Worm (Caenorhabditis elegans) whole organism, young adult: ENCODE measurements around the gene exp-1.
A peak's percentile ranks its signal among the peaks of the same experiment; 100 is the strongest.

Experiments
- C06A6.2 ChIP-seq: fragments of 200-800 bp; sonication (Bioruptor generic); conservative IDR thresholded peaks from 2 replicates; pipeline ENCODE4 v1.3.6; 2022; ENCODE audit warnings: missing genetic modification characterization, missing compliant biosample characterization
- F33H1.4 ChIP-seq: fragments of 200-800 bp; sonication (Bioruptor generic); IDR thresholded peaks from 2 replicates; pipeline ENCODE4 v1.3.6; 2022; ENCODE audit warnings: missing genetic modification reagents, missing genetic modification characterization, missing compliant biosample characterization
- F39B2.1 ChIP-seq: fragments of 200-800 bp; sonication (Bioruptor generic); IDR thresholded peaks from 2 replicates; pipeline ENCODE4 v1.3.6; 2022; ENCODE audit warnings: missing genetic modification reagents, missing genetic modification characterization, missing compliant biosample characterization
- F57C9.4 ChIP-seq: sonication (generic microtip); optimal IDR thresholded peaks from 2 replicates; lab custom pipeline; 2017; ENCODE audit warnings: mild to moderate bottlenecking, missing genetic modification characterization, missing compliant biosample characterization
- K12H6.12 ChIP-seq: fragments of 200-800 bp; sonication (Bioruptor generic); optimal IDR thresholded peaks from 2 replicates; lab custom pipeline; 2018; ENCODE audit warnings: mild to moderate bottlenecking, missing genetic modification characterization, missing compliant biosample characterization
- Y79H2A.3 ChIP-seq: fragments of 200-800 bp; sonication (Bioruptor generic); conservative IDR thresholded peaks from 2 replicates; pipeline ENCODE4 v1.3.6; 2022; ENCODE audit warnings: missing genetic modification reagents, missing genetic modification characterization, missing compliant biosample characterization
- Y95B8A.8 ChIP-seq: fragments of 200-800 bp; sonication (Bioruptor generic); IDR thresholded peaks from 2 replicates; pipeline ENCODE4 v1.3.6; 2022; ENCODE audit warnings: missing genetic modification reagents, missing genetic modification characterization, missing compliant biosample characterization
- aptf-2 ChIP-seq: fragments of 200-800 bp; sonication (Bioruptor generic); conservative IDR thresholded peaks from 2 replicates; pipeline ENCODE4 v1.3.6; 2022; ENCODE audit warnings: missing genetic modification reagents, missing genetic modification characterization, missing compliant biosample characterization
- aptf-3 ChIP-seq: fragments of 200-800 bp; sonication (Bioruptor generic); IDR thresholded peaks from 2 replicates; pipeline ENCODE4 v1.3.6; 2022; ENCODE audit warnings: missing genetic modification characterization, missing compliant biosample characterization
- cebp-1 ChIP-seq, 2 experiments: fragments of 200-800 bp in 1 of 2; sonication (Bioruptor generic) in 1 of 2; sonication (generic microtip) in 1 of 2; IDR thresholded peaks in 1 of 2; optimal IDR thresholded peaks in 1 of 2; 2 replicates each; pipeline versions ENCODE4 v1.3.6 to Lab custom; 2017 to 2022; ENCODE audit warnings: missing compliant biosample characterization in 2 of 2, missing genetic modification characterization in 2 of 2, mild to moderate bottlenecking in 1 of 2, missing genetic modification reagents in 1 of 2, moderate library complexity in 1 of 2
- cebp-2 ChIP-seq: fragments of 200-800 bp; sonication (Bioruptor generic); IDR thresholded peaks from 2 replicates; pipeline ENCODE4 v1.3.6; 2022; ENCODE audit warnings: missing genetic modification characterization, missing compliant biosample characterization
- ceh-27 ChIP-seq: fragments of 200-800 bp; sonication (Bioruptor generic); optimal IDR thresholded peaks from 2 replicates; lab custom pipeline; 2018; ENCODE audit warnings: mild to moderate bottlenecking, missing genetic modification characterization, moderate library complexity, missing compliant biosample characterization
- ceh-58 ChIP-seq: fragments of 200-800 bp; sonication (Bioruptor generic); IDR thresholded peaks from 2 replicates; pipeline ENCODE4 v1.3.6; 2022; ENCODE audit warnings: missing genetic modification characterization, missing compliant biosample characterization
- die-1 ChIP-seq: sonication (generic microtip); optimal IDR thresholded peaks from 2 replicates; lab custom pipeline; 2016; ENCODE audit warnings: missing genotype, mild to moderate bottlenecking, missing genetic modification characterization, missing compliant biosample characterization
- dpl-1 ChIP-seq: fragments of 150-350 bp; optimal IDR thresholded peaks from 2 replicates; lab custom pipeline; 2014; ENCODE audit warnings: missing biosample characterization, missing genetic modification reagents, missing genetic modification characterization
- efl-1 ChIP-seq: fragments of 150-350 bp; optimal IDR thresholded peaks from 2 replicates; lab custom pipeline; 2014; ENCODE audit warnings: missing biosample characterization, missing genetic modification reagents, missing genetic modification characterization
- fkh-3 ChIP-seq: sonication (generic microtip); optimal IDR thresholded peaks from 2 replicates; lab custom pipeline; 2016; ENCODE audit warnings: mild to moderate bottlenecking, missing genetic modification characterization, missing compliant biosample characterization
- hlh-12 ChIP-seq: sonication (generic microtip); optimal IDR thresholded peaks from 2 replicates; lab custom pipeline; 2016; ENCODE audit warnings: missing genetic modification characterization, missing compliant biosample characterization
- hmg-20 ChIP-seq: fragments of 200-800 bp; sonication (Bioruptor generic); IDR thresholded peaks from 2 replicates; pipeline ENCODE4 v1.3.6; 2022; ENCODE audit warnings: missing genetic modification reagents, missing genetic modification characterization, missing compliant biosample characterization
- hsf-1 ChIP-seq: fragments of 200-800 bp; sonication (Bioruptor generic); IDR thresholded peaks from 2 replicates; pipeline ENCODE4 v1.3.6; 2022; ENCODE audit warnings: missing genetic modification reagents, missing genetic modification characterization, missing compliant biosample characterization
- lag-1 ChIP-seq: fragments of 200-800 bp; sonication (Bioruptor generic); IDR thresholded peaks from 2 replicates; pipeline ENCODE4 v1.3.6; 2022; ENCODE audit warnings: missing genetic modification reagents, missing genetic modification characterization, missing compliant biosample characterization
- let-526 ChIP-seq: fragments of 200-800 bp; sonication (Bioruptor generic); IDR thresholded peaks from 2 replicates; pipeline ENCODE4 v1.3.6; 2022; ENCODE audit warnings: missing genetic modification reagents, missing genetic modification characterization, missing compliant biosample characterization
- lin-35 ChIP-seq, 3 experiments: fragments of 150-350 bp in 2 of 3; sonication (generic microtip) in 1 of 3; optimal IDR thresholded peaks; 2 replicates each; lab custom pipeline; 2014 to 2018; ENCODE audit warnings: missing biosample characterization in 3 of 3, missing genetic modification characterization in 3 of 3, missing genetic modification reagents in 3 of 3
- lin-40 ChIP-seq: sonication (generic microtip); optimal IDR thresholded peaks from 2 replicates; lab custom pipeline; 2016; ENCODE audit warnings: missing genetic modification characterization, mild to moderate bottlenecking, missing compliant biosample characterization, missing genotype, missing genetic modification reagents
- madf-10 ChIP-seq: sonication (generic microtip); optimal IDR thresholded peaks from 2 replicates; lab custom pipeline; 2016; ENCODE audit warnings: mild to moderate bottlenecking, missing genetic modification characterization, missing compliant biosample characterization
- madf-6 ChIP-seq: fragments of 200-800 bp; sonication (Bioruptor generic); IDR thresholded peaks from 2 replicates; pipeline ENCODE4 v1.3.6; 2022; ENCODE audit warnings: missing genetic modification reagents, missing genetic modification characterization, missing compliant biosample characterization
- mes-4 ChIP-seq: sonication (generic microtip); optimal IDR thresholded peaks from 2 replicates; lab custom pipeline; 2016; ENCODE audit warnings: missing genotype, missing genetic modification characterization, missing compliant biosample characterization
- mxl-1 ChIP-seq: sonication (generic microtip); optimal IDR thresholded peaks from 2 replicates; lab custom pipeline; 2016; ENCODE audit warnings: missing genetic modification characterization, missing compliant biosample characterization
- nfya-2 ChIP-seq: fragments of 200-800 bp; sonication (Bioruptor generic); IDR thresholded peaks from 2 replicates; pipeline ENCODE4 v1.3.6; 2022; ENCODE audit warnings: missing genetic modification reagents, missing genetic modification characterization, missing compliant biosample characterization
- nhr-90 ChIP-seq: sonication (generic microtip); optimal IDR thresholded peaks from 2 replicates; lab custom pipeline; 2016; ENCODE audit warnings: missing genotype, mild to moderate bottlenecking, missing genetic modification characterization, missing compliant biosample characterization
- sdz-38 ChIP-seq: sonication (generic microtip); optimal IDR thresholded peaks from 2 replicates; lab custom pipeline; 2016; ENCODE audit warnings: missing genotype, missing genetic modification characterization, missing compliant biosample characterization
- somi-1 ChIP-seq: fragments of 200-800 bp; sonication (Bioruptor generic); optimal IDR thresholded peaks from 2 replicates; lab custom pipeline; 2018; ENCODE audit warnings: mild to moderate bottlenecking, missing genetic modification characterization, missing compliant biosample characterization
- sptf-2 ChIP-seq: fragments of 200-800 bp; sonication (Bioruptor generic); optimal IDR thresholded peaks from 2 replicates; lab custom pipeline; 2018; ENCODE audit warnings: mild to moderate bottlenecking, missing genetic modification characterization, missing compliant biosample characterization
- tlf-1 ChIP-seq: fragments of 200-800 bp; sonication (Bioruptor generic); optimal IDR thresholded peaks from 2 replicates; lab custom pipeline; 2018; ENCODE audit warnings: mild to moderate bottlenecking, missing genetic modification characterization, missing compliant biosample characterization
- unc-62 ChIP-seq: fragments of 150-350 bp; optimal IDR thresholded peaks from 2 replicates; lab custom pipeline; 2014; ENCODE audit warnings: missing biosample characterization, missing genetic modification reagents, missing genetic modification characterization
- ztf-18 ChIP-seq: sonication (generic microtip); optimal IDR thresholded peaks from 2 replicates; lab custom pipeline; 2016; ENCODE audit warnings: missing genotype, mild to moderate bottlenecking, missing genetic modification characterization, missing compliant biosample characterization
- ztf-6 ChIP-seq: fragments of 200-800 bp; sonication (Bioruptor generic); IDR thresholded peaks from 2 replicates; pipeline ENCODE4 v1.3.6; 2022; ENCODE audit warnings: missing genetic modification reagents, missing genetic modification characterization, missing compliant biosample characterization

Gene exp-1

DNA sequence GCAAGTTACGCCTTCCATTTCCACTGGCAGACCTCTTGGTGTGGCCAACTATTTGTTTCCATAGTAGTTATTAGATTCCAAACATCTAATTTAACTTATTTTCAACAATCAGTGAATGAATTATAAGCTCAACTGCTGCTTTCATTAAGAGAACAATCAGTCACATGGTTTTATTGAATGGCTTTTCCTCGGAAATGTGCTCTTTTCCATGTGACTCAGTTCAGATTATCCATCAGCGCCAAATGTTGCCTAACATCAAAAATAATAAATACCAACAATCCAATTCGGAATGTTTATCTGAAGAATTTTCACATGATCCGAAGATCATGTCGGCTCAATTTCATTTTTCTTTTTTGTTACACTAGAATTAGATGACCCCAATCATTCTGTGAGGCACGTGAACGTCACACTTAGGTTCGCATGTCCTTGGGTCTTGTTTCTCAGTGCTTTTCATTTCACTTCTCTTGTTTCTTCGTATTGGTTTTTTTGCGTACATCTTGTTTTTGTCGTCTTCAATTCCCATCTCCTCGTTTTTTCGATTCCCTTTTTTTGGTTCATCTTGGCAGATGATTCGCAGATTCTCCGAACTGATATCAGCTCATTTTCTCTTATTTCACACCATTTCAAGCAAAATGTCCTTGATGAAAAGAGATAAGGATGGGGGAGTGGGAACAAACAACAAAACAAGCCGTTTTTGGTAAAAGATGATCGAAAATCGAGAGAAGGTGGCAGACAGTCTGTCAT, 15.4 kb upstream of the exp-1 start:
- TF ChIP-seq cebp-2 (GFP tag; lab: Robert Waterston, UW) (no peak), somi-1 (GFP tag; lab: Kevin White, UChicago) (peak; percentile 38), K12H6.12 (tag; lab: Kevin White, UChicago) (peak; percentile 4), hsf-1 (no peak), lin-40 (tag; lab: Kevin White, UChicago) (peak; percentile 37)
- TF ChIP-seq, all 124 proteins: peak for 3

DNA sequence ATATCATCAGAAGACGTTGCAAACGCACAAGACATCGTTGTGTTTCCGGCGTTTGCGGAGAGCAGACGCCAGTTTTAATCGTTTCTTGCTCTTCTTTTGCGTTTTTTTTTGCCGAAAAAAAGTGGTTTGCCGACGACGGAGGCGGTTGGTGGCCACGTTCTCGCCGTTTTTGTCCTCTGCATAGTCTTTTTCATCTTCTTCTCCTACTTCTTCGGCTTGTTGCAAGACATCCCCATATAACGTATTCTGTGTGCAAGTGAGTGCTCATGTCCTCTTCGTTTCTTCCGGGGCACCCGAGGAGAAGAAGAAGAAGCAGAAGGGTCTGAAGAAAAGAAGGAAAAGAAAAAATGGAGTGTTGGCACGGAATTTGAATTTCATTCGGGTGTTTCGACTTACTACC, 14.1 kb upstream of the exp-1 start:
- TF ChIP-seq F39B2.1 (GFP tag; lab: Robert Waterston, UW), result no peak
- no peak for TF ChIP-seq ztf-18 (tag; lab: Kevin White, UChicago)
- peak in 1 of 3 experiments; percentile 0 for TF ChIP-seq lin-35 (GFP tag; optimal IDR thresholded peaks at IDR 0.05; lab: Kevin White, UChicago)
- TF ChIP-seq, all 124 proteins: peak for 1

ce11 chrII:6173400-6173799, 12.5 kb upstream of the exp-1 start, which contains the start of gene F40H3.2:
TSS of gene F40H3.2 (plus strand) at chrII:6173649.
- TF ChIP-seq hmg-20, result no peak
- no peak for TF ChIP-seq tlf-1
- TF ChIP-seq die-1 (tag; lab: Kevin White, UChicago), result no peak
- no peak for TF ChIP-seq Y95B8A.8 (GFP tag; lab: Robert Waterston, UW)
- TF ChIP-seq lag-1, result no peak
- no peak for TF ChIP-seq efl-1 (GFP tag; lab: Kevin White, UChicago)
- TF ChIP-seq mes-4 (tag; lab: Kevin White, UChicago), result no peak
- no peak for TF ChIP-seq somi-1 (GFP tag; lab: Kevin White, UChicago)
- no peak for TF ChIP-seq F33H1.4 (GFP tag; lab: Robert Waterston, UW)
- TF ChIP-seq sdz-38 (tag; lab: Kevin White, UChicago), result no peak
- TF ChIP-seq ceh-58 (GFP tag; lab: Robert Waterston, UW), result no peak
- no peak for TF ChIP-seq nhr-90 (tag; lab: Kevin White, UChicago)
- TF ChIP-seq ztf-6 (GFP tag; lab: Robert Waterston, UW), result no peak

DNA sequence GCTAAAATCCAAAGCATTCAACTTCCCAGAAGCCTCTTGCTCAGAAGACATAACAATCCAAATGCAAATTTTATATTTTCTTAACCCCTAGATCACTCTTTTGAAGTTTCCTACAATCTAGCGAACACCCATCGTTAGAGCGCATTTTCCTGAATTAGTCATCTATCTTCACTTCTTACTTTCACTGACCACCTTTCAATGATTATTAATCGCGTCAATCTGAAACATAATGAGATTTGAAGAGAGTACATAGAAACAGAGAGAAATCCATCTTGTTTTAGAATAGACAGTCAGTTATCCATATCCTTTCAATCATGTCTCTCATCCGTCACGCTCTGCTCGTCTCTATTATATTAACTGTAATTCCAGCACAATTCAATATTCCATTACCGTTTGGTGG, 10.3 kb upstream of the exp-1 start, which contains the start of gene F40H3.3:
TSS of gene F40H3.3 (plus strand) at position 280 of the 400 bp plus-strand sequence.
- TF ChIP-seq nfya-2 (GFP tag; lab: Robert Waterston, UW) (no peak), F57C9.4 (tag; lab: Kevin White, UChicago) (no peak), madf-10 (no peak), mxl-1 (tag; lab: Kevin White, UChicago) (no peak), unc-62 (GFP tag; lab: Kevin White, UChicago) (no peak), dpl-1 (GFP tag; lab: Kevin White, UChicago) (no peak), madf-6 (GFP tag; lab: Robert Waterston, UW) (no peak), cebp-1 (GFP tag; IDR thresholded peaks at IDR 0.05; lab: Robert Waterston, UW) (no peak), cebp-1 (tag; optimal IDR thresholded peaks at IDR 0.05; lab: Kevin White, UChicago) (no peak), ceh-27 (GFP tag; lab: Kevin White, UChicago) (no peak), sptf-2 (no peak), fkh-3 (no peak), hlh-12 (tag; lab: Kevin White, UChicago) (no peak), Y79H2A.3 (GFP tag; lab: Robert Waterston, UW) (no peak), F33H1.4 (GFP tag; lab: Robert Waterston, UW) (no peak), C06A6.2 (no peak), lin-40 (tag; lab: Kevin White, UChicago) (no peak), ztf-6 (GFP tag; lab: Robert Waterston, UW) (no peak), aptf-2 (GFP tag; lab: Robert Waterston, UW) (no peak), aptf-3 (GFP tag; lab: Robert Waterston, UW) (no peak), let-526 (GFP tag; lab: Robert Waterston, UW) (no peak)
